Fruit fly (Drosophila melanogaster): ENCODE data around the gene CG42371.

The CG42371 gene

DNA sequence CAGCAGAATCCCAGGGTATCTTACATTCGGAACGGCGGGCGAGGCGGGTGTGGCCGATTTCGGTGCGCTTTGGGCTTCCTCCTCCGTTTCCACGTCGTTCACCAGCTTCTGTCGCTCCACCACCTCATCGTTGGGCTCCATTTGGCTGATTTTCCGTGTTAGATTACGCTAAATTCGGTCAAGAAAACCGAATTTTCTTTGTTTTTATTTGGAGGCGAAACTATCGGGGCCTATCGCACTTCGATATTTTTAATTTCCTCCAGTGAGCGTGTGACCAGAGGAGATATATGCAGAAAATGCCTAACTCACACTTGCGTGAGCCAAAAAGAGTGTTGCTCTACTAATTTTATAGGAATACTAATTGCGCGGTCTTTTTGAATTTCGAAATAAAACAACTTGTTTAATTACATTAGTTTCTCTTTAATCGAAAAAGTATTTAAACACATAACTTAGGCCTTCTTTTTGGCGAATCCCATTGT lies 24.9 kb downstream of the CG42371 start, which contains the start of gene CG10874 (continued):
- TF ChIP-seq YL-1 (GFP tag; optimal IDR thresholded peaks at IDR 0.05) (peak; percentile 88), aop (GFP tag; IDR thresholded peaks at IDR 0.05) (no peak), wor (GFP tag; IDR thresholded peaks at IDR 0.05) (no peak), btn (GFP tag; optimal IDR thresholded peaks at IDR 0.05) (no peak), CG10366 (GFP tag; IDR thresholded peaks at IDR 0.05) (no peak), CG8290 (GFP tag; optimal IDR thresholded peaks at IDR 0.05) (peak; percentile 23), CG8290 (tag; optimal IDR thresholded peaks at IDR 0.05) (peak in 1 of 2 experiments; percentile 62), CG18764 (GFP tag; optimal IDR thresholded peaks at IDR 0.05) (peak; percentile 98), gsb-n (tag; optimal IDR thresholded peaks at IDR 0.05) (no peak), nom (GFP tag; optimal IDR thresholded peaks at IDR 0.05) (peak; percentile 6), CG10979 (tag; optimal IDR thresholded peaks at IDR 0.05) (peak; percentile 4), PHDP (tag; optimal IDR thresholded peaks at IDR 0.05) (peak; percentile 18), lilli (GFP tag; optimal IDR thresholded peaks at IDR 0.05) (no peak), eyg (GFP tag; optimal IDR thresholded peaks at IDR 0.05) (no peak), ab (GFP tag; optimal IDR thresholded peaks at IDR 0.05) (no peak), gfzf (GFP tag; optimal IDR thresholded peaks at IDR 0.05) (peak; percentile 98), Eip74EF (GFP tag; optimal IDR thresholded peaks at IDR 0.05) (no peak), Oaz (GFP tag; IDR thresholded peaks at IDR 0.05) (no peak), CG10654 (GFP tag; optimal IDR thresholded peaks at IDR 0.05) (no peak), gem (tag; optimal IDR thresholded peaks at IDR 0.05) (peak; percentile 4), trem (tag; optimal IDR thresholded peaks at IDR 0.05) (peak; percentile 60), CG1024 (GFP tag; IDR thresholded peaks at IDR 0.05) (no peak), Aef1 (GFP tag; IDR thresholded peaks at IDR 0.05) (no peak), CG15514 (GFP tag; optimal IDR thresholded peaks at IDR 0.05) (peak; percentile 79), CG8765 (GFP tag; IDR thresholded peaks at IDR 0.05) (no peak), ham (GFP tag; IDR thresholded peaks at IDR 0.05) (no peak), CHES-1-like (GFP tag; optimal IDR thresholded peaks at IDR 0.05) (no peak), CG7271 (tag; optimal IDR thresholded peaks at IDR 0.05) (no peak), B-H2 (GFP tag; optimal IDR thresholded peaks at IDR 0.05) (peak; percentile 61), CG12659 (GFP tag; optimal IDR thresholded peaks at IDR 0.05) (peak; percentile 12), Dll (GFP tag; IDR thresholded peaks at IDR 0.05; ENCODE audit: partially characterized antibody) (no peak), Lhr (GFP tag; optimal IDR thresholded peaks at IDR 0.05) (peak; percentile 77), CG4820 (GFP tag; optimal IDR thresholded peaks at IDR 0.05) (no peak), CG1603 (tag; optimal IDR thresholded peaks at IDR 0.05) (peak; percentile 72), CG13123 (GFP tag; optimal IDR thresholded peaks at IDR 0.05) (no peak), pita (GFP tag; optimal IDR thresholded peaks at IDR 0.05) (no peak), CG12391 (tag; optimal IDR thresholded peaks at IDR 0.05) (peak; percentile 10), lbe (GFP tag; optimal IDR thresholded peaks at IDR 0.05) (no peak), phol (tag; optimal IDR thresholded peaks at IDR 0.05) (peak; percentile 51), Gsc (GFP tag; IDR thresholded peaks at IDR 0.05) (no peak)

DNA sequence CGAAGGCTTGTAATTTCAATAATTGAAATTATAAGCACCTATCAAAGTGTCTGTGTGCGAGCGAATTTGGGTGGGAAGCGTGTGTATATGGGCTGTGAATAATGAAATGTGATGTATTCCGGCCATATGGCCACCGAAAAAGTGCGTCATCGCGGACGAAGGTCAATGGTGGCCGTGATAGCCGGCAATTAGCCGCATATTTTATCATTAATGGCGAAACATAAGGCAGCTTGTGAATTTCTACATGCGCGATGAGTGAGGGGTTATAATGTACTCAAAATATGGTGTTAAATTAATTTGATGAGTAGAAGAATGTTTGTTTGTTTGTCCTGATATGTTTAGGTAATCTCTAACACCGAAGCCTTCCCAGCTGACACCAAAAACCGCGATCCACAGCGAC lies 25.6 kb downstream of the CG42371 start:
- TF ChIP-seq gfzf (GFP tag; optimal IDR thresholded peaks at IDR 0.05), result no peak
- peak; percentile 52 for TF ChIP-seq abd-A (tag; optimal IDR thresholded peaks at IDR 0.05)
- TF ChIP-seq HLH3B (GFP tag; IDR thresholded peaks at IDR 0.05), result no peak
- TF ChIP-seq ewg (GFP tag; optimal IDR thresholded peaks at IDR 0.05), result no peak
- no peak for TF ChIP-seq CG10979 (tag; optimal IDR thresholded peaks at IDR 0.05)
- TF ChIP-seq sd (tag; optimal IDR thresholded peaks at IDR 0.05), result peak; percentile 63
- TF ChIP-seq da (GFP tag; optimal IDR thresholded peaks at IDR 0.05), result no peak
- no peak for TF ChIP-seq CG9932 (GFP tag; IDR thresholded peaks at IDR 0.05)
- TF ChIP-seq CG10543 (GFP tag; optimal IDR thresholded peaks at IDR 0.05), result peak; percentile 5
- no peak for TF ChIP-seq ems (GFP tag; optimal IDR thresholded peaks at IDR 0.05)

Data from whole organism, embryonic.